Fruit fly (Drosophila melanogaster) whole organism, prepupa: ENCODE measurements around the gene CG9240.

Source experiments
- Blimp-1 ChIP-seq: fragments of 200-800 bp; sonication (Bioruptor generic); optimal IDR thresholded peaks from 3 replicates; lab custom pipeline; 2017; ENCODE audit warnings: missing biosample characterization, missing genetic modification characterization, mild to moderate bottlenecking, moderate library complexity, missing genetic modification reagents
- CG10631 ChIP-seq: fragments of 200-800 bp; sonication (Bioruptor generic); optimal IDR thresholded peaks from 2 replicates; lab custom pipeline; 2016; ENCODE audit warnings: missing biosample characterization, missing genetic modification characterization
- CG11294 ChIP-seq: fragments of 200-800 bp; sonication (Bioruptor generic); IDR thresholded peaks from 2 replicates; pipeline ENCODE4 v1.3.6; 2022; ENCODE audit warnings: missing biosample characterization, missing genetic modification characterization
- CG11762 ChIP-seq: fragments of 200-800 bp; sonication (Bioruptor generic); optimal IDR thresholded peaks from 3 replicates; lab custom pipeline; 2016; ENCODE audit warnings: missing biosample characterization, missing genetic modification characterization; ENCODE audit not compliant: insufficient read depth
- CG15336 ChIP-seq: fragments of 200-800 bp; sonication (Bioruptor generic); IDR thresholded peaks from 2 replicates; pipeline ENCODE4 v1.3.6; 2022; ENCODE audit warnings: missing biosample characterization, missing genetic modification characterization
- CG1621 ChIP-seq: fragments of 200-800 bp; sonication (Bioruptor generic); optimal IDR thresholded peaks from 3 replicates; lab custom pipeline; 2018; ENCODE audit warnings: missing biosample characterization, mild to moderate bottlenecking, missing genetic modification characterization
- CG16779 ChIP-seq: fragments of 200-800 bp; sonication (Bioruptor generic); optimal IDR thresholded peaks from 3 replicates; lab custom pipeline; 2017; ENCODE audit warnings: missing biosample characterization, mild to moderate bottlenecking, missing genetic modification characterization
- CG3032 ChIP-seq: fragments of 200-800 bp; optimal IDR thresholded peaks from 2 replicates; lab custom pipeline; 2019; ENCODE audit warnings: missing biosample characterization, mild to moderate bottlenecking, missing genetic modification characterization, moderate library complexity
- CG31627 ChIP-seq: fragments of 200-800 bp; sonication (Bioruptor generic); optimal IDR thresholded peaks from 3 replicates; lab custom pipeline; 2016; ENCODE audit warnings: missing biosample characterization, missing genetic modification characterization
- CG32006 ChIP-seq: fragments of 200-800 bp; sonication (Bioruptor generic); optimal IDR thresholded peaks from 3 replicates; lab custom pipeline; 2017; ENCODE audit warnings: missing biosample characterization, mild to moderate bottlenecking, missing genetic modification characterization
- CG3919 ChIP-seq: fragments of 200-800 bp; sonication (Bioruptor generic); optimal IDR thresholded peaks from 3 replicates; lab custom pipeline; 2016; ENCODE audit warnings: missing biosample characterization, missing genetic modification characterization
- CG4318 ChIP-seq: fragments of 200-800 bp; sonication (Bioruptor generic); optimal IDR thresholded peaks from 3 replicates; lab custom pipeline; 2017; ENCODE audit warnings: missing biosample characterization, mild to moderate bottlenecking, missing genetic modification characterization
- CG6163 ChIP-seq: fragments of 200-800 bp; sonication (Bioruptor generic); IDR thresholded peaks from 3 replicates; pipeline ENCODE4 v1.3.6; 2022; ENCODE audit warnings: missing biosample characterization, missing genetic modification characterization
- CG6276 ChIP-seq: fragments of 200-800 bp; sonication (Bioruptor generic); optimal IDR thresholded peaks from 2 replicates; lab custom pipeline; 2017; ENCODE audit warnings: missing biosample characterization, mild to moderate bottlenecking, missing genetic modification characterization
- CG6792 ChIP-seq: fragments of 200-800 bp; sonication (Bioruptor generic); optimal IDR thresholded peaks from 3 replicates; lab custom pipeline; 2016; ENCODE audit warnings: missing biosample characterization, missing genetic modification characterization
- CG6808 ChIP-seq: fragments of 200-800 bp; sonication (Bioruptor generic); optimal IDR thresholded peaks from 3 replicates; lab custom pipeline; 2017; ENCODE audit warnings: missing biosample characterization, missing genetic modification characterization, mild to moderate bottlenecking, moderate library complexity, missing genetic modification reagents
- CG6854 ChIP-seq: fragments of 200-800 bp; sonication (Bioruptor generic); optimal IDR thresholded peaks from 2 replicates; lab custom pipeline; 2017; ENCODE audit warnings: missing biosample characterization, mild to moderate bottlenecking, missing genetic modification characterization
- CG7368 ChIP-seq: fragments of 200-800 bp; sonication (Bioruptor generic); optimal IDR thresholded peaks from 3 replicates; lab custom pipeline; 2016; ENCODE audit warnings: missing biosample characterization, missing genetic modification characterization
- CG8119 ChIP-seq: fragments of 200-800 bp; sonication (Bioruptor generic); IDR thresholded peaks from 3 replicates; pipeline ENCODE4 v1.3.6; 2022; ENCODE audit warnings: missing biosample characterization, missing genetic modification characterization
- CG8319 ChIP-seq: fragments of 200-800 bp; sonication (Bioruptor generic); optimal IDR thresholded peaks from 3 replicates; lab custom pipeline; 2016; ENCODE audit warnings: missing biosample characterization, missing genetic modification characterization
- CG9139 ChIP-seq: fragments of 200-800 bp; sonication (Bioruptor generic); optimal IDR thresholded peaks from 3 replicates; lab custom pipeline; 2017; ENCODE audit warnings: missing biosample characterization, mild to moderate bottlenecking, missing genetic modification characterization
- Eip78C ChIP-seq: fragments of 200-800 bp; sonication (Bioruptor generic); peaks from one replicate; lab custom pipeline; 2016; ENCODE audit warnings: missing biosample characterization, missing genetic modification characterization
- Eip93F ChIP-seq: fragments of 200-800 bp; sonication (Bioruptor generic); optimal IDR thresholded peaks from 2 replicates; lab custom pipeline; 2016; ENCODE audit warnings: missing biosample characterization, mild to moderate bottlenecking, missing genetic modification characterization
- Ets21C ChIP-seq: fragments of 200-800 bp; sonication (Bioruptor generic); optimal IDR thresholded peaks from 3 replicates; lab custom pipeline; 2016; ENCODE audit warnings: missing biosample characterization, missing genetic modification characterization
- Ets96B ChIP-seq: fragments of 200-800 bp; optimal IDR thresholded peaks from 2 replicates; lab custom pipeline; 2019; ENCODE audit warnings: missing biosample characterization, mild to moderate bottlenecking, missing genetic modification characterization, moderate library complexity
- Gug ChIP-seq: fragments of 200-800 bp; sonication (Bioruptor generic); IDR thresholded peaks from 2 replicates; pipeline ENCODE4 v1.3.6; 2022; ENCODE audit warnings: missing biosample characterization, missing genetic modification characterization
- Hr38 ChIP-seq: sonication (Bioruptor generic); optimal IDR thresholded peaks from 2 replicates; lab custom pipeline; 2016; ENCODE audit warnings: missing biosample characterization, missing genetic modification characterization
- Met ChIP-seq: fragments of 200-800 bp; sonication (Bioruptor generic); optimal IDR thresholded peaks from 3 replicates; lab custom pipeline; 2016; ENCODE audit warnings: missing biosample characterization, missing genetic modification characterization
- OdsH ChIP-seq: fragments of 200-800 bp; sonication (Bioruptor generic); optimal IDR thresholded peaks from 3 replicates; lab custom pipeline; 2016; ENCODE audit warnings: missing biosample characterization, missing genetic modification characterization
- Smox ChIP-seq: fragments of 200-800 bp; sonication (Bioruptor generic); optimal IDR thresholded peaks from 3 replicates; lab custom pipeline; 2016; ENCODE audit warnings: missing biosample characterization, missing genetic modification characterization
- Sox102F ChIP-seq: fragments of 200-800 bp; sonication (Bioruptor generic); optimal IDR thresholded peaks from 2 replicates; lab custom pipeline; 2016; ENCODE audit warnings: missing biosample characterization, mild to moderate bottlenecking, missing genetic modification characterization
- Sox14 ChIP-seq: fragments of 200-800 bp; sonication (Bioruptor generic); optimal IDR thresholded peaks from 3 replicates; lab custom pipeline; 2016; ENCODE audit warnings: missing biosample characterization, missing genetic modification characterization
- Sox15 ChIP-seq: fragments of 200-800 bp; sonication (Bioruptor generic); optimal IDR thresholded peaks from 3 replicates; lab custom pipeline; 2016; ENCODE audit warnings: missing biosample characterization, missing genetic modification characterization
- achi ChIP-seq: fragments of 200-800 bp; sonication (Bioruptor generic); optimal IDR thresholded peaks from 3 replicates; lab custom pipeline; 2016; ENCODE audit warnings: missing biosample characterization, missing genetic modification characterization
- cyc ChIP-seq: fragments of 200-800 bp; sonication (Bioruptor generic); optimal IDR thresholded peaks from 3 replicates; lab custom pipeline; 2016; ENCODE audit warnings: missing biosample characterization, missing genetic modification characterization
- dsx ChIP-seq: fragments of 200-800 bp; optimal IDR thresholded peaks from 3 replicates; lab custom pipeline; 2019; ENCODE audit warnings: missing biosample characterization, mild to moderate bottlenecking, missing genetic modification characterization, moderate library complexity; ENCODE audit not compliant: poor library complexity, severe bottlenecking
- eg ChIP-seq: fragments of 200-800 bp; sonication (Bioruptor generic); IDR thresholded peaks from 3 replicates; pipeline ENCODE4 v1.3.6; 2022; ENCODE audit warnings: missing biosample characterization, missing genetic modification characterization
- esn ChIP-seq: fragments of 200-800 bp; sonication (Bioruptor generic); optimal IDR thresholded peaks from 2 replicates; lab custom pipeline; 2016; ENCODE audit warnings: missing biosample characterization, mild to moderate bottlenecking, missing genetic modification characterization, moderate library complexity
- fkh ChIP-seq: fragments of 200-800 bp; sonication (Bioruptor generic); optimal IDR thresholded peaks from 3 replicates; lab custom pipeline; 2017; ENCODE audit warnings: missing biosample characterization, mild to moderate bottlenecking, missing genetic modification characterization, moderate library complexity
- net ChIP-seq: fragments of 200-800 bp; sonication (Bioruptor generic); optimal IDR thresholded peaks from 3 replicates; lab custom pipeline; 2016; ENCODE audit warnings: missing biosample characterization, missing genetic modification characterization
- salr ChIP-seq, 2 experiments: fragments of 200-800 bp; sonication (Bioruptor generic); optimal IDR thresholded peaks; 3 replicates each; lab custom pipeline; 2016 to 2018; ENCODE audit warnings: missing biosample characterization in 2 of 2, missing genetic modification characterization in 2 of 2, mild to moderate bottlenecking in 1 of 2
- spab ChIP-seq: fragments of 200-800 bp; sonication (Bioruptor generic); optimal IDR thresholded peaks from 2 replicates; lab custom pipeline; 2017; ENCODE audit warnings: missing biosample characterization, mild to moderate bottlenecking, missing genetic modification characterization, missing genetic modification reagents
- ss ChIP-seq, 2 experiments: fragments of 200-800 bp; sonication (Bioruptor generic); optimal IDR thresholded peaks; 2 replicates in 1 of 2; 3 replicates in 1 of 2; lab custom pipeline; 2017 to 2018; ENCODE audit warnings: mild to moderate bottlenecking in 2 of 2, missing biosample characterization in 2 of 2, missing genetic modification characterization in 2 of 2, moderate library complexity in 1 of 2
- svp ChIP-seq: fragments of 200-800 bp; sonication (Bioruptor generic); peaks from one replicate; lab custom pipeline; 2016; ENCODE audit warnings: missing biosample characterization, missing genetic modification characterization

The CG9240 gene

dm6 chrX:15671026-15671563, 30.0 kb downstream of the CG9240 start, which contains the start of gene CG15646 (continued):
- TF ChIP-seq Ets96B (tag; lab: Kevin White, UChicago) (peak; percentile 78), CG7368 (GFP tag; lab: Kevin White, UChicago) (peak; percentile 61), Sox15 (peak; percentile 56), CG6854 (GFP tag; lab: Kevin White, UChicago) (peak; percentile 59), svp (GFP tag; lab: Kevin White, UChicago) (peak; percentile 89), CG6163 (GFP tag; lab: Robert Waterston, UW) (peak; percentile 65; the same call in 2 of the 3 replicates), CG3032 (peak; percentile 83), CG16779 (peak; percentile 56), CG3919 (peak; percentile 80), CG1621 (tag; lab: Kevin White, UChicago) (peak; percentile 50), CG4318 (GFP tag; lab: Kevin White, UChicago) (peak; percentile 44), CG10631 (GFP tag; lab: Kevin White, UChicago) (peak; percentile 69), Blimp-1 (GFP tag; lab: Kevin White, UChicago) (peak; percentile 55), Hr38 (no peak), salr (GFP tag; optimal IDR thresholded peaks at IDR 0.05; lab: Kevin White, UChicago) (peak in 1 of 2 experiments; percentile 67), Ets21C (GFP tag; lab: Kevin White, UChicago) (peak; percentile 26), fkh (GFP tag; lab: Kevin White, UChicago) (no peak), CG8319 (GFP tag; lab: Kevin White, UChicago) (peak; percentile 61), CG9139 (GFP tag; lab: Kevin White, UChicago) (peak; percentile 66), ss (GFP tag; optimal IDR thresholded peaks at IDR 0.05; lab: Kevin White, UChicago) (peak; percentile 82 to 88)

dm6 chrX:15662285-15662684, 38.8 kb downstream of the CG9240 start, which contains the start of gene CG8119:
Gene CG8119 (plus strand): TSS chrX:15662585.
- TF ChIP-seq OdsH (GFP tag; lab: Kevin White, UChicago) = no peak
- TF ChIP-seq CG16779 = no peak
- TF ChIP-seq Hr38 = no peak
- no peak for TF ChIP-seq CG31627 (GFP tag; lab: Kevin White, UChicago)
- no peak for TF ChIP-seq eg (GFP tag; lab: Robert Waterston, UW)
- TF ChIP-seq CG7368 (GFP tag; lab: Kevin White, UChicago) = no peak
- TF ChIP-seq CG6808 (GFP tag; lab: Kevin White, UChicago) = no peak
- TF ChIP-seq cyc (GFP tag; lab: Kevin White, UChicago) = no peak
- no peak for TF ChIP-seq Smox (GFP tag; lab: Kevin White, UChicago)
- TF ChIP-seq CG15336 (GFP tag; lab: Robert Waterston, UW) = no peak
- TF ChIP-seq achi = no peak
- no peak for TF ChIP-seq Eip93F (GFP tag; lab: Kevin White, UChicago)

- TF ChIP-seq CG1621 (tag; lab: Kevin White, UChicago) (no peak), CG6276 (GFP tag; lab: Kevin White, UChicago) (no peak), fkh (GFP tag; lab: Kevin White, UChicago) (no peak), eg (GFP tag; lab: Robert Waterston, UW) (no peak), CG32006 (GFP tag; lab: Kevin White, UChicago) (no peak), Sox102F (GFP tag; lab: Kevin White, UChicago) (no peak), CG11294 (no peak), CG8119 (no peak), CG11762 (no peak), net (no peak), CG3919 (peak; percentile 12), CG7368 (GFP tag; lab: Kevin White, UChicago) (no peak), achi (no peak), CG31627 (GFP tag; lab: Kevin White, UChicago) (peak; percentile 45), CG8319 (GFP tag; lab: Kevin White, UChicago) (no peak), Blimp-1 (GFP tag; lab: Kevin White, UChicago) (no peak), CG6163 (GFP tag; lab: Robert Waterston, UW) (no peak), Eip93F (GFP tag; lab: Kevin White, UChicago) (no peak), CG6792 (GFP tag; lab: Kevin White, UChicago) (no peak), Met (GFP tag; lab: Kevin White, UChicago) (peak; percentile 13), esn (peak; percentile 38), CG4318 (GFP tag; lab: Kevin White, UChicago) (no peak), cyc (GFP tag; lab: Kevin White, UChicago) (peak; percentile 45), Ets96B (tag; lab: Kevin White, UChicago) (no peak), Hr38 (no peak), Eip78C (GFP tag; lab: Kevin White, UChicago) (peak; percentile 26), CG15336 (GFP tag; lab: Robert Waterston, UW) (no peak), dsx (GFP tag; lab: Kevin White, UChicago) (no peak), Gug (GFP tag; lab: Robert Waterston, UW) (no peak), spab (no peak), Sox14 (GFP tag; lab: Kevin White, UChicago) (no peak), Smox (GFP tag; lab: Kevin White, UChicago) (no peak)
Measured at dm6 chrX:15653364-15653809, 47.7 kb downstream of the CG9240 start.
